Fruit fly (Drosophila melanogaster) S2 (cell line): Measurements from ENCODE around the gene CG15878.

Source experiments
- CG8478 ChIP-seq: fragments of >200 bp; optimal IDR thresholded peaks from 2 replicates; lab custom pipeline; 2018
- CTCF ChIP-seq, 2 experiments: fragments of >200 bp; optimal IDR thresholded peaks; 2 replicates each; lab custom pipeline; 2018

dm6 chr3L:2253962-2254662 lies 41.8 kb upstream of the CG15878 start:
- TF ChIP-seq CG8478 (lab: Kevin White, UChicago) (no peak), CTCF (optimal IDR thresholded peaks at IDR 0.05; lab: Kevin White, UChicago) (no peak)
